Worm (Caenorhabditis elegans) whole organism, L4 larva: ENCODE data around the gene aat-2.

Experiments
- T20F7.1 ChIP-seq: fragments of 200-800 bp; sonication (Bioruptor generic); optimal IDR thresholded peaks from 2 replicates; lab custom pipeline; 2018; ENCODE audit warnings: mild to moderate bottlenecking, missing genetic modification characterization, missing compliant biosample characterization
- Y48G9A.11 ChIP-seq: fragments of 200-800 bp; sonication (Bioruptor generic); IDR thresholded peaks from 2 replicates; pipeline ENCODE4 v1.3.6; 2022; ENCODE audit warnings: missing genetic modification reagents, missing genetic modification characterization, missing compliant biosample characterization
- Y75B8A.6 ChIP-seq: fragments of 200-800 bp; sonication (Bioruptor generic); IDR thresholded peaks from 2 replicates; pipeline ENCODE4 v1.3.6; 2022; ENCODE audit warnings: missing genetic modification reagents, missing genetic modification characterization, missing compliant biosample characterization
- ZK546.5 ChIP-seq, 2 experiments: sonication (generic microtip); optimal IDR thresholded peaks; 2 replicates each; lab custom pipeline; 2017; ENCODE audit warnings: missing biosample characterization in 2 of 2, missing genetic modification characterization in 2 of 2
- aha-1 ChIP-seq: fragments of 150-350 bp; peaks from one replicate; lab custom pipeline; 2014; ENCODE audit warnings: missing biosample characterization, missing genetic modification characterization
- ceh-20 ChIP-seq: fragments of 200-800 bp; sonication (Bioruptor generic); IDR thresholded peaks from 2 replicates; pipeline ENCODE4 v1.3.6; 2022; ENCODE audit warnings: missing genetic modification reagents, missing genetic modification characterization, missing compliant biosample characterization
- ceh-82 ChIP-seq: sonication (generic microtip); optimal IDR thresholded peaks from 2 replicates; lab custom pipeline; 2017; ENCODE audit warnings: missing biosample characterization, missing genetic modification characterization
- daf-12 ChIP-seq: fragments of 150-350 bp; optimal IDR thresholded peaks from 2 replicates; lab custom pipeline; 2014; ENCODE audit warnings: missing biosample characterization, missing genetic modification reagents, missing genetic modification characterization
- daf-19 ChIP-seq: fragments of 200-800 bp; sonication (Bioruptor generic); conservative IDR thresholded peaks from 2 replicates; pipeline ENCODE4 v1.3.6; 2022; ENCODE audit warnings: missing genetic modification characterization, missing compliant biosample characterization
- dmd-6 ChIP-seq: fragments of 200-800 bp; sonication (Bioruptor generic); IDR thresholded peaks from 2 replicates; pipeline ENCODE4 v1.3.6; 2022; ENCODE audit warnings: missing genetic modification reagents, missing genetic modification characterization, missing compliant biosample characterization
- dmd-9 ChIP-seq: fragments of 200-800 bp; sonication (Bioruptor generic); IDR thresholded peaks from 2 replicates; pipeline ENCODE4 v1.3.6; 2022; ENCODE audit warnings: missing genetic modification reagents, missing genetic modification characterization, missing compliant biosample characterization
- dve-1 ChIP-seq: sonication (generic microtip); optimal IDR thresholded peaks from 2 replicates; lab custom pipeline; 2017; ENCODE audit warnings: antibody characterized with exemption, mild to moderate bottlenecking, missing genetic modification characterization, missing compliant biosample characterization; ENCODE audit not compliant: insufficient read depth
- egl-27 ChIP-seq: sonication (generic microtip); optimal IDR thresholded peaks from 3 replicates; lab custom pipeline; 2017; ENCODE audit warnings: missing biosample characterization, missing genetic modification reagents, missing genetic modification characterization
- fkh-10 ChIP-seq: fragments of 150-350 bp; optimal IDR thresholded peaks from 2 replicates; lab custom pipeline; 2014; ENCODE audit warnings: missing biosample characterization, missing genetic modification reagents, missing genetic modification characterization
- hlh-11 ChIP-seq: fragments of 200-800 bp; sonication (Bioruptor generic); optimal IDR thresholded peaks from 2 replicates; lab custom pipeline; 2018; ENCODE audit warnings: mild to moderate bottlenecking, missing genetic modification characterization, missing compliant biosample characterization
- hmg-1.1 ChIP-seq: fragments of 200-800 bp; sonication (Bioruptor generic); IDR thresholded peaks from 2 replicates; pipeline ENCODE4 v1.3.6; 2022; ENCODE audit warnings: missing genetic modification reagents, missing genetic modification characterization, missing compliant biosample characterization
- lin-1 ChIP-seq: fragments of 200-800 bp; sonication (Bioruptor generic); IDR thresholded peaks from 2 replicates; pipeline ENCODE4 v1.3.6; 2022; ENCODE audit warnings: missing genetic modification reagents, missing genetic modification characterization, missing compliant biosample characterization
- lin-13 ChIP-seq: fragments of 150-350 bp; optimal IDR thresholded peaks from 2 replicates; lab custom pipeline; 2014; ENCODE audit warnings: missing biosample characterization, missing genetic modification reagents, missing genetic modification characterization
- lin-29 ChIP-seq: fragments of 200-800 bp; sonication (Bioruptor generic); IDR thresholded peaks from 2 replicates; pipeline ENCODE4 v1.3.6; 2022; ENCODE audit warnings: missing genetic modification reagents, missing genetic modification characterization, missing compliant biosample characterization
- lsy-2 ChIP-seq, 2 experiments: fragments of 150-350 bp in 1 of 2; sonication (generic microtip) in 1 of 2; optimal IDR thresholded peaks; 2 replicates each; lab custom pipeline; 2014 to 2017; ENCODE audit warnings: missing biosample characterization in 2 of 2, missing genetic modification characterization in 2 of 2
- madf-5 ChIP-seq, 2 experiments: fragments of 200-800 bp; sonication (Bioruptor generic); IDR thresholded peaks; 2 replicates each; pipeline ENCODE4 v1.3.6; 2022; ENCODE audit warnings: missing compliant biosample characterization in 2 of 2, missing genetic modification characterization in 2 of 2
- mdt-29 ChIP-seq: fragments of 200-800 bp; sonication (Bioruptor generic); IDR thresholded peaks from 2 replicates; pipeline ENCODE4 v1.3.6; 2022; ENCODE audit warnings: missing genetic modification reagents, missing genetic modification characterization, missing compliant biosample characterization
- mep-1 ChIP-seq: fragments of 150-350 bp; sonication (generic microtip); optimal IDR thresholded peaks from 3 replicates; lab custom pipeline; 2014; ENCODE audit warnings: missing biosample characterization, missing genetic modification characterization
- nhr-102 ChIP-seq: sonication (generic microtip); optimal IDR thresholded peaks from 2 replicates; lab custom pipeline; 2016; ENCODE audit warnings: mild to moderate bottlenecking, missing genetic modification characterization, moderate library complexity, missing compliant biosample characterization
- nhr-111 ChIP-seq: fragments of 200-800 bp; sonication (Bioruptor generic); optimal IDR thresholded peaks from 2 replicates; lab custom pipeline; 2018; ENCODE audit warnings: mild to moderate bottlenecking, missing genetic modification characterization, missing compliant biosample characterization
- nhr-28 ChIP-seq: fragments of 150-350 bp; optimal IDR thresholded peaks from 2 replicates; lab custom pipeline; 2014; ENCODE audit warnings: missing biosample characterization, missing genetic modification characterization
- nhr-48 ChIP-seq: sonication (generic microtip); optimal IDR thresholded peaks from 2 replicates; lab custom pipeline; 2016; ENCODE audit warnings: mild to moderate bottlenecking, missing genetic modification characterization, missing compliant biosample characterization
- php-3 ChIP-seq: fragments of 200-800 bp; sonication (Bioruptor generic); IDR thresholded peaks from 2 replicates; pipeline ENCODE4 v1.3.6; 2022; ENCODE audit warnings: missing genetic modification reagents, missing genetic modification characterization, missing compliant biosample characterization
- rbr-2 ChIP-seq: sonication (generic microtip); optimal IDR thresholded peaks from 2 replicates; lab custom pipeline; 2016; ENCODE audit warnings: missing genotype, missing genetic modification characterization, missing compliant biosample characterization
- snpc-1.2 ChIP-seq: fragments of 200-800 bp; sonication (Bioruptor generic); IDR thresholded peaks from 2 replicates; pipeline ENCODE4 v1.3.6; 2022; ENCODE audit warnings: missing genetic modification reagents, missing genetic modification characterization, missing compliant biosample characterization
- unc-62 ChIP-seq, 3 experiments: fragments of 150-350 bp in 1 of 3; sonication (generic microtip); optimal IDR thresholded peaks in 2 of 3; peaks in 1 of 3; 1 replicate in 1 of 3; 2 replicates in 2 of 3; lab custom pipeline; 2014 to 2017; ENCODE audit warnings: missing biosample characterization in 3 of 3, missing genetic modification characterization in 3 of 3, missing genetic modification reagents in 3 of 3, missing genotype in 1 of 3
- zfp-3 ChIP-seq: fragments of 200-800 bp; sonication (Bioruptor generic); conservative IDR thresholded peaks from 2 replicates; pipeline ENCODE4 v1.3.6; 2022; ENCODE audit warnings: missing genetic modification reagents, missing genetic modification characterization, missing compliant biosample characterization
- zip-2 ChIP-seq: fragments of 150-350 bp; optimal IDR thresholded peaks from 2 replicates; lab custom pipeline; 2014; ENCODE audit warnings: missing biosample characterization, missing genetic modification characterization
- ztf-7 ChIP-seq: fragments of 150-350 bp; optimal IDR thresholded peaks from 2 replicates; lab custom pipeline; 2014; ENCODE audit warnings: missing biosample characterization, missing genetic modification characterization

The aat-2 gene

ce11 chrV:9218655-9219389, 27.3 kb downstream of the aat-2 start (continued):
- TF ChIP-seq Y75B8A.6 (GFP tag; lab: Robert Waterston, UW) (no peak), ceh-82 (tag; lab: Kevin White, UChicago) (no peak), lin-13 (GFP tag; lab: Kevin White, UChicago) (no peak), mdt-29 (GFP tag; lab: Robert Waterston, UW) (no peak), Y48G9A.11 (no peak), daf-19 (no peak), T20F7.1 (GFP tag; lab: Kevin White, UChicago) (no peak), ztf-7 (tag; lab: Kevin White, UChicago) (no peak), snpc-1.2 (GFP tag; lab: Robert Waterston, UW) (no peak), hlh-11 (tag; lab: Kevin White, UChicago) (peak; percentile 43), zip-2 (tag; lab: Kevin White, UChicago) (no peak), fkh-10 (GFP tag; lab: Kevin White, UChicago) (peak; percentile 10)

- TF ChIP-seq nhr-48 (tag; lab: Kevin White, UChicago), result no peak
- TF ChIP-seq ZK546.5 (tag; optimal IDR thresholded peaks at IDR 0.05; lab: Kevin White, UChicago), result no peak
- no peak for TF ChIP-seq egl-27 (tag; lab: Kevin White, UChicago)
- TF ChIP-seq madf-5 (GFP tag; IDR thresholded peaks at IDR 0.05; lab: Robert Waterston, UW), result no peak
- peak in 1 of 2 experiments; percentile 100 for TF ChIP-seq unc-62 (GFP tag; optimal IDR thresholded peaks at IDR 0.05 in 1 of 2; lab: Kevin White, UChicago)
- TF ChIP-seq unc-62 (tag; optimal IDR thresholded peaks at IDR 0.05; lab: Kevin White, UChicago), result no peak
- TF ChIP-seq nhr-102 (tag; lab: Kevin White, UChicago), result no peak
- TF ChIP-seq ceh-20 (GFP tag; lab: Robert Waterston, UW), result peak; percentile 85
- TF ChIP-seq daf-19, result no peak
- TF ChIP-seq zfp-3 (GFP tag; lab: Robert Waterston, UW), result no peak
- TF ChIP-seq nhr-28, result no peak
- peak; percentile 73 for TF ChIP-seq aha-1 (tag; lab: Kevin White, UChicago)
- no peak for TF ChIP-seq nhr-111 (GFP tag; lab: Kevin White, UChicago)
- TF ChIP-seq daf-12 (tag; lab: Kevin White, UChicago), result no peak
- no peak for TF ChIP-seq Y75B8A.6 (GFP tag; lab: Robert Waterston, UW)
- TF ChIP-seq php-3 (GFP tag; lab: Robert Waterston, UW), result no peak
- 0 out of 2 replicates have a peak, but pooled peaks have one; percentile 32 for TF ChIP-seq Y48G9A.11
- TF ChIP-seq lin-1, result no peak
- TF ChIP-seq dmd-6 (GFP tag; lab: Robert Waterston, UW), result no peak
- no peak for TF ChIP-seq rbr-2 (tag; lab: Kevin White, UChicago)
- TF ChIP-seq mep-1 (tag; lab: Kevin White, UChicago), result no peak
- TF ChIP-seq dve-1 (tag; lab: Kevin White, UChicago), result no peak
These were observed 27.9 kb downstream of the aat-2 start for ce11 chrV:9218214-9218613.

ce11 chrV:9217158-9217557, 29.0 kb downstream of the aat-2 start, which contains the start of gene pacs-1:
Gene pacs-1 (minus strand): TSS chrV:9217258.
- TF ChIP-seq hmg-1.1 (GFP tag; lab: Robert Waterston, UW), result no peak
- no peak for TF ChIP-seq lin-1

ce11 chrV:9213554-9213953, 32.6 kb downstream of the aat-2 start, which contains the start of gene mdt-27:
Gene mdt-27 (minus strand): TSS chrV:9213654.
- TF ChIP-seq aha-1 (tag; lab: Kevin White, UChicago) (peak; percentile 40), lin-29 (GFP tag; lab: Robert Waterston, UW) (no peak), daf-19 (no peak), dmd-9 (GFP tag; lab: Robert Waterston, UW) (no peak), lsy-2 (tag; optimal IDR thresholded peaks at IDR 0.05; lab: Kevin White, UChicago) (no peak)
